Fruit fly (Drosophila melanogaster) whole organism, prepupa: Measurements from ENCODE around the gene Axn.

ENCODE experiments used
- Blimp-1 ChIP-seq: fragments of 200-800 bp; sonication (Bioruptor generic); optimal IDR thresholded peaks from 3 replicates; lab custom pipeline; 2017; ENCODE audit warnings: missing biosample characterization, missing genetic modification characterization, mild to moderate bottlenecking, moderate library complexity, missing genetic modification reagents
- CG10631 ChIP-seq: fragments of 200-800 bp; sonication (Bioruptor generic); optimal IDR thresholded peaks from 2 replicates; lab custom pipeline; 2016; ENCODE audit warnings: missing biosample characterization, missing genetic modification characterization
- CG10669 ChIP-seq: fragments of 200-800 bp; sonication (Bioruptor generic); optimal IDR thresholded peaks from 3 replicates; lab custom pipeline; 2018; ENCODE audit warnings: missing biosample characterization, mild to moderate bottlenecking, missing genetic modification characterization, moderate library complexity
- CG11294 ChIP-seq: fragments of 200-800 bp; sonication (Bioruptor generic); IDR thresholded peaks from 2 replicates; pipeline ENCODE4 v1.3.6; 2022; ENCODE audit warnings: missing biosample characterization, missing genetic modification characterization
- CG11762 ChIP-seq: fragments of 200-800 bp; sonication (Bioruptor generic); optimal IDR thresholded peaks from 3 replicates; lab custom pipeline; 2016; ENCODE audit warnings: missing biosample characterization, missing genetic modification characterization; ENCODE audit not compliant: insufficient read depth
- CG11902 ChIP-seq: fragments of 200-800 bp; sonication (Bioruptor generic); optimal IDR thresholded peaks from 3 replicates; lab custom pipeline; 2016; ENCODE audit warnings: missing biosample characterization, missing genetic modification characterization
- CG1621 ChIP-seq: fragments of 200-800 bp; sonication (Bioruptor generic); optimal IDR thresholded peaks from 3 replicates; lab custom pipeline; 2018; ENCODE audit warnings: missing biosample characterization, mild to moderate bottlenecking, missing genetic modification characterization
- CG16779 ChIP-seq: fragments of 200-800 bp; sonication (Bioruptor generic); optimal IDR thresholded peaks from 3 replicates; lab custom pipeline; 2017; ENCODE audit warnings: missing biosample characterization, mild to moderate bottlenecking, missing genetic modification characterization
- CG3032 ChIP-seq: fragments of 200-800 bp; optimal IDR thresholded peaks from 2 replicates; lab custom pipeline; 2019; ENCODE audit warnings: missing biosample characterization, mild to moderate bottlenecking, missing genetic modification characterization, moderate library complexity
- CG31627 ChIP-seq: fragments of 200-800 bp; sonication (Bioruptor generic); optimal IDR thresholded peaks from 3 replicates; lab custom pipeline; 2016; ENCODE audit warnings: missing biosample characterization, missing genetic modification characterization
- CG32006 ChIP-seq: fragments of 200-800 bp; sonication (Bioruptor generic); optimal IDR thresholded peaks from 3 replicates; lab custom pipeline; 2017; ENCODE audit warnings: missing biosample characterization, mild to moderate bottlenecking, missing genetic modification characterization
- CG34406 ChIP-seq: fragments of 200-800 bp; sonication (Bioruptor generic); optimal IDR thresholded peaks from 3 replicates; lab custom pipeline; 2016; ENCODE audit warnings: missing biosample characterization, missing genetic modification characterization
- CG3919 ChIP-seq: fragments of 200-800 bp; sonication (Bioruptor generic); optimal IDR thresholded peaks from 3 replicates; lab custom pipeline; 2016; ENCODE audit warnings: missing biosample characterization, missing genetic modification characterization
- CG6163 ChIP-seq: fragments of 200-800 bp; sonication (Bioruptor generic); IDR thresholded peaks from 3 replicates; pipeline ENCODE4 v1.3.6; 2022; ENCODE audit warnings: missing biosample characterization, missing genetic modification characterization
- CG6792 ChIP-seq: fragments of 200-800 bp; sonication (Bioruptor generic); optimal IDR thresholded peaks from 3 replicates; lab custom pipeline; 2016; ENCODE audit warnings: missing biosample characterization, missing genetic modification characterization
- CG6808 ChIP-seq: fragments of 200-800 bp; sonication (Bioruptor generic); optimal IDR thresholded peaks from 3 replicates; lab custom pipeline; 2017; ENCODE audit warnings: missing biosample characterization, missing genetic modification characterization, mild to moderate bottlenecking, moderate library complexity, missing genetic modification reagents
- CG7368 ChIP-seq: fragments of 200-800 bp; sonication (Bioruptor generic); optimal IDR thresholded peaks from 3 replicates; lab custom pipeline; 2016; ENCODE audit warnings: missing biosample characterization, missing genetic modification characterization
- CG8119 ChIP-seq: fragments of 200-800 bp; sonication (Bioruptor generic); IDR thresholded peaks from 3 replicates; pipeline ENCODE4 v1.3.6; 2022; ENCODE audit warnings: missing biosample characterization, missing genetic modification characterization
- CG8319 ChIP-seq: fragments of 200-800 bp; sonication (Bioruptor generic); optimal IDR thresholded peaks from 3 replicates; lab custom pipeline; 2016; ENCODE audit warnings: missing biosample characterization, missing genetic modification characterization
- CG8632 ChIP-seq: fragments of 200-800 bp; sonication (Bioruptor generic); optimal IDR thresholded peaks from 3 replicates; lab custom pipeline; 2016; ENCODE audit warnings: missing biosample characterization, missing genetic modification characterization
- CG9139 ChIP-seq: fragments of 200-800 bp; sonication (Bioruptor generic); optimal IDR thresholded peaks from 3 replicates; lab custom pipeline; 2017; ENCODE audit warnings: missing biosample characterization, mild to moderate bottlenecking, missing genetic modification characterization
- Eip93F ChIP-seq: fragments of 200-800 bp; sonication (Bioruptor generic); optimal IDR thresholded peaks from 2 replicates; lab custom pipeline; 2016; ENCODE audit warnings: missing biosample characterization, mild to moderate bottlenecking, missing genetic modification characterization
- Ets21C ChIP-seq: fragments of 200-800 bp; sonication (Bioruptor generic); optimal IDR thresholded peaks from 3 replicates; lab custom pipeline; 2016; ENCODE audit warnings: missing biosample characterization, missing genetic modification characterization
- Ets96B ChIP-seq: fragments of 200-800 bp; optimal IDR thresholded peaks from 2 replicates; lab custom pipeline; 2019; ENCODE audit warnings: missing biosample characterization, mild to moderate bottlenecking, missing genetic modification characterization, moderate library complexity
- Hr38 ChIP-seq: sonication (Bioruptor generic); optimal IDR thresholded peaks from 2 replicates; lab custom pipeline; 2016; ENCODE audit warnings: missing biosample characterization, missing genetic modification characterization
- Hr39 ChIP-seq: fragments of 200-800 bp; sonication (Bioruptor generic); optimal IDR thresholded peaks from 2 replicates; lab custom pipeline; 2016; ENCODE audit warnings: missing biosample characterization, missing genetic modification characterization
- Hr4 ChIP-seq: fragments of 200-800 bp; sonication (Bioruptor generic); optimal IDR thresholded peaks from 3 replicates; lab custom pipeline; 2016; ENCODE audit warnings: missing biosample characterization, missing genetic modification characterization
- Lpt ChIP-seq: fragments of 200-800 bp; sonication (Bioruptor generic); optimal IDR thresholded peaks from 3 replicates; lab custom pipeline; 2016; ENCODE audit warnings: missing biosample characterization, missing genetic modification characterization
- OdsH ChIP-seq: fragments of 200-800 bp; sonication (Bioruptor generic); optimal IDR thresholded peaks from 3 replicates; lab custom pipeline; 2016; ENCODE audit warnings: missing biosample characterization, missing genetic modification characterization
- Smox ChIP-seq: fragments of 200-800 bp; sonication (Bioruptor generic); optimal IDR thresholded peaks from 3 replicates; lab custom pipeline; 2016; ENCODE audit warnings: missing biosample characterization, missing genetic modification characterization
- Sox102F ChIP-seq: fragments of 200-800 bp; sonication (Bioruptor generic); optimal IDR thresholded peaks from 2 replicates; lab custom pipeline; 2016; ENCODE audit warnings: missing biosample characterization, mild to moderate bottlenecking, missing genetic modification characterization
- Sox15 ChIP-seq: fragments of 200-800 bp; sonication (Bioruptor generic); optimal IDR thresholded peaks from 3 replicates; lab custom pipeline; 2016; ENCODE audit warnings: missing biosample characterization, missing genetic modification characterization
- achi ChIP-seq: fragments of 200-800 bp; sonication (Bioruptor generic); optimal IDR thresholded peaks from 3 replicates; lab custom pipeline; 2016; ENCODE audit warnings: missing biosample characterization, missing genetic modification characterization
- acj6 ChIP-seq: fragments of 200-800 bp; sonication (Bioruptor generic); optimal IDR thresholded peaks from 3 replicates; lab custom pipeline; 2016; ENCODE audit warnings: missing biosample characterization, missing genetic modification characterization
- cyc ChIP-seq: fragments of 200-800 bp; sonication (Bioruptor generic); optimal IDR thresholded peaks from 3 replicates; lab custom pipeline; 2016; ENCODE audit warnings: missing biosample characterization, missing genetic modification characterization
- dac ChIP-seq: fragments of 200-800 bp; sonication (Bioruptor generic); optimal IDR thresholded peaks from 2 replicates; lab custom pipeline; 2017; ENCODE audit warnings: missing biosample characterization, mild to moderate bottlenecking, missing genetic modification characterization
- dsx ChIP-seq: fragments of 200-800 bp; optimal IDR thresholded peaks from 3 replicates; lab custom pipeline; 2019; ENCODE audit warnings: missing biosample characterization, mild to moderate bottlenecking, missing genetic modification characterization, moderate library complexity; ENCODE audit not compliant: poor library complexity, severe bottlenecking
- eg ChIP-seq: fragments of 200-800 bp; sonication (Bioruptor generic); IDR thresholded peaks from 3 replicates; pipeline ENCODE4 v1.3.6; 2022; ENCODE audit warnings: missing biosample characterization, missing genetic modification characterization
- esn ChIP-seq: fragments of 200-800 bp; sonication (Bioruptor generic); optimal IDR thresholded peaks from 2 replicates; lab custom pipeline; 2016; ENCODE audit warnings: missing biosample characterization, mild to moderate bottlenecking, missing genetic modification characterization, moderate library complexity
- fd85E ChIP-seq: fragments of 200-800 bp; sonication (Bioruptor generic); optimal IDR thresholded peaks from 3 replicates; lab custom pipeline; 2016; ENCODE audit warnings: missing biosample characterization, missing genetic modification characterization
- fkh ChIP-seq: fragments of 200-800 bp; sonication (Bioruptor generic); optimal IDR thresholded peaks from 3 replicates; lab custom pipeline; 2017; ENCODE audit warnings: missing biosample characterization, mild to moderate bottlenecking, missing genetic modification characterization, moderate library complexity
- lz ChIP-seq: fragments of 200-800 bp; sonication (Bioruptor generic); optimal IDR thresholded peaks from 3 replicates; lab custom pipeline; 2016; ENCODE audit warnings: missing biosample characterization, missing genetic modification characterization
- net ChIP-seq: fragments of 200-800 bp; sonication (Bioruptor generic); optimal IDR thresholded peaks from 3 replicates; lab custom pipeline; 2016; ENCODE audit warnings: missing biosample characterization, missing genetic modification characterization
- pdm3 ChIP-seq: fragments of 200-800 bp; sonication (Bioruptor generic); optimal IDR thresholded peaks from 3 replicates; lab custom pipeline; 2016; ENCODE audit warnings: missing biosample characterization, missing genetic modification characterization
- salr ChIP-seq, 2 experiments: fragments of 200-800 bp; sonication (Bioruptor generic); optimal IDR thresholded peaks; 3 replicates each; lab custom pipeline; 2016 to 2018; ENCODE audit warnings: missing biosample characterization in 2 of 2, missing genetic modification characterization in 2 of 2, mild to moderate bottlenecking in 1 of 2
- spab ChIP-seq: fragments of 200-800 bp; sonication (Bioruptor generic); optimal IDR thresholded peaks from 2 replicates; lab custom pipeline; 2017; ENCODE audit warnings: missing biosample characterization, mild to moderate bottlenecking, missing genetic modification characterization, missing genetic modification reagents
- svp ChIP-seq: fragments of 200-800 bp; sonication (Bioruptor generic); peaks from one replicate; lab custom pipeline; 2016; ENCODE audit warnings: missing biosample characterization, missing genetic modification characterization
- topi ChIP-seq: fragments of 200-800 bp; sonication (Bioruptor generic); optimal IDR thresholded peaks from 3 replicates; lab custom pipeline; 2016; ENCODE audit warnings: missing biosample characterization, missing genetic modification characterization
- vri ChIP-seq: fragments of 200-800 bp; sonication (Bioruptor generic); optimal IDR thresholded peaks from 3 replicates; lab custom pipeline; 2016; ENCODE audit warnings: missing biosample characterization, mild to moderate bottlenecking, missing genetic modification characterization

The Axn gene

dm6 chr3R:30046029-30047001 lies 23.7 kb downstream of the Axn start, which contains the start of the genes RpL32 and CG7943:
Gene RpL32 (minus strand): TSS chr3R:30046161.
Gene CG7943 (plus strand): TSS chr3R:30046470.
- TF ChIP-seq CG32006 (GFP tag; lab: Kevin White, UChicago) (peak; percentile 84), Lpt (GFP tag; lab: Kevin White, UChicago) (peak; percentile 83), CG3032 (tag; lab: Kevin White, UChicago) (peak; percentile 90), vri (GFP tag; lab: Kevin White, UChicago) (peak; percentile 90), CG1621 (tag; lab: Kevin White, UChicago) (peak; percentile 78), Ets96B (tag; lab: Kevin White, UChicago) (peak; percentile 86), CG11762 (GFP tag; lab: Kevin White, UChicago) (peak; percentile 88), Hr38 (GFP tag; lab: Kevin White, UChicago) (peak; percentile 63), Ets21C (GFP tag; lab: Kevin White, UChicago) (peak; percentile 95), Smox (peak; percentile 93), CG7368 (peak; percentile 92), achi (GFP tag; lab: Kevin White, UChicago) (peak; percentile 91), CG10669 (GFP tag; lab: Kevin White, UChicago) (peak; percentile 87), CG11902 (GFP tag; lab: Kevin White, UChicago) (peak; percentile 93), dac (GFP tag; lab: Kevin White, UChicago) (peak; percentile 80), CG3919 (GFP tag; lab: Kevin White, UChicago) (peak; percentile 94), Blimp-1 (GFP tag; lab: Kevin White, UChicago) (peak; percentile 84), cyc (GFP tag; lab: Kevin White, UChicago) (peak; percentile 97), esn (peak; percentile 97), net (GFP tag; lab: Kevin White, UChicago) (peak; percentile 89), CG9139 (GFP tag; lab: Kevin White, UChicago) (peak; percentile 62), CG11294 (GFP tag; lab: Robert Waterston, UW) (peak; percentile 85), CG8319 (peak; percentile 91), eg (GFP tag; lab: Robert Waterston, UW) (peak; percentile 93), CG10631 (GFP tag; lab: Kevin White, UChicago) (peak; percentile 92), lz (GFP tag; lab: Kevin White, UChicago) (peak; percentile 96), Hr39 (GFP tag; lab: Kevin White, UChicago) (peak; percentile 94), dsx (GFP tag; lab: Kevin White, UChicago) (peak; percentile 71), CG16779 (tag; lab: Kevin White, UChicago) (peak; percentile 83), CG6163 (peak; percentile 95), CG6792 (GFP tag; lab: Kevin White, UChicago) (peak; percentile 92), Sox15 (peak; percentile 90), salr (GFP tag; optimal IDR thresholded peaks at IDR 0.05; lab: Kevin White, UChicago) (peak; percentile 49 to 86), CG8632 (peak; percentile 84), fd85E (GFP tag; lab: Kevin White, UChicago) (peak; percentile 89), CG6808 (GFP tag; lab: Kevin White, UChicago) (peak; percentile 80), spab (no peak), CG8119 (GFP tag; lab: Robert Waterston, UW) (peak; percentile 81), Eip93F (GFP tag; lab: Kevin White, UChicago) (peak; percentile 91), CG31627 (GFP tag; lab: Kevin White, UChicago) (peak; percentile 96), topi (GFP tag; lab: Kevin White, UChicago) (peak; percentile 95), CG34406 (GFP tag; lab: Kevin White, UChicago) (peak; percentile 89), fkh (GFP tag; lab: Kevin White, UChicago) (peak; percentile 82), acj6 (GFP tag; lab: Kevin White, UChicago) (peak; percentile 91), svp (peak; percentile 97), Hr4 (peak; percentile 86), pdm3 (GFP tag; lab: Kevin White, UChicago) (peak; percentile 93), Sox102F (GFP tag; lab: Kevin White, UChicago) (peak; percentile 93), OdsH (GFP tag; lab: Kevin White, UChicago) (peak; percentile 92)
